Worm (Caenorhabditis elegans) whole organism, midembryonic: ENCODE measurements around the gene gldi-2.

ENCODE experiments used
- cog-1 ChIP-seq: sonication (generic microtip); optimal IDR thresholded peaks from 2 replicates; lab custom pipeline; 2016; ENCODE audit warnings: missing genetic modification characterization, missing compliant biosample characterization
- med-1 ChIP-seq: sonication (generic microtip); optimal IDR thresholded peaks from 2 replicates; lab custom pipeline; 2017; ENCODE audit warnings: missing genetic modification characterization, mild to moderate bottlenecking, missing compliant biosample characterization, antibody characterized with exemption, missing genetic modification reagents; ENCODE audit not compliant: insufficient read depth
- ztf-23 ChIP-seq: fragments of 200-800 bp; sonication (Bioruptor generic); IDR thresholded peaks from 2 replicates; pipeline ENCODE4 v1.3.6; 2022; ENCODE audit warnings: missing genetic modification reagents, missing genetic modification characterization, missing compliant biosample characterization

ce11 chrII:6832207-6832606 lies 49.0 kb downstream of the gldi-2 start:
- TF ChIP-seq ztf-23 (GFP tag; lab: Robert Waterston, UW) (no peak), med-1 (GFP tag; lab: Kevin White, UChicago) (no peak), cog-1 (no peak)
